Fruit fly (Drosophila melanogaster) whole organism, pupa: ENCODE results near the gene Idh.

Source experiments
- CG10348 ChIP-seq: fragments of 200-800 bp; sonication (Bioruptor generic); IDR thresholded peaks from 2 replicates; pipeline ENCODE4 v1.3.6; 2022; ENCODE audit warnings: missing biosample characterization, missing genetic modification characterization
- CG12605 ChIP-seq: fragments of 200-800 bp; sonication (Bioruptor generic); IDR thresholded peaks from 2 replicates; pipeline ENCODE4 v1.3.6; 2022; ENCODE audit warnings: missing biosample characterization, missing genetic modification characterization
- CG13204 ChIP-seq: fragments of 200-800 bp; sonication (Bioruptor generic); optimal IDR thresholded peaks from 2 replicates; lab custom pipeline; 2018; ENCODE audit warnings: missing biosample characterization, mild to moderate bottlenecking, missing genetic modification characterization, moderate library complexity
- CG14655 ChIP-seq: fragments of 200-800 bp; sonication (Bioruptor generic); optimal IDR thresholded peaks from 3 replicates; lab custom pipeline; 2017; ENCODE audit warnings: mild to moderate bottlenecking, missing biosample characterization, missing genetic modification reagents, missing genetic modification characterization
- CG15710 ChIP-seq: fragments of 200-800 bp; sonication (Bioruptor generic); optimal IDR thresholded peaks from 2 replicates; lab custom pipeline; 2018; ENCODE audit warnings: missing biosample characterization, mild to moderate bottlenecking, missing genetic modification characterization, moderate library complexity
- CG17806 ChIP-seq: fragments of 200-800 bp; sonication (Bioruptor generic); optimal IDR thresholded peaks from 2 replicates; lab custom pipeline; 2018; ENCODE audit warnings: missing biosample characterization, mild to moderate bottlenecking, missing genetic modification characterization, moderate library complexity
- CG32121 ChIP-seq: fragments of 200-800 bp; sonication (Bioruptor generic); IDR thresholded peaks from 2 replicates; pipeline ENCODE4 v1.3.6; 2022; ENCODE audit warnings: missing biosample characterization, missing genetic modification characterization
- CG34367 ChIP-seq: fragments of 200-800 bp; sonication (Bioruptor generic); optimal IDR thresholded peaks from 2 replicates; lab custom pipeline; 2018; ENCODE audit warnings: missing biosample characterization, mild to moderate bottlenecking, missing genetic modification characterization
- CG4496 ChIP-seq: fragments of 200-800 bp; sonication (Bioruptor generic); IDR thresholded peaks from 3 replicates; pipeline ENCODE4 v1.3.6; 2022; ENCODE audit warnings: missing biosample characterization, missing genetic modification characterization
- CG8159 ChIP-seq: fragments of 200-800 bp; sonication (Bioruptor generic); optimal IDR thresholded peaks from 3 replicates; lab custom pipeline; 2018; ENCODE audit warnings: missing biosample characterization, mild to moderate bottlenecking, missing genetic modification characterization, moderate library complexity
- CG8301 ChIP-seq: fragments of 200-800 bp; sonication (Bioruptor generic); optimal IDR thresholded peaks from 2 replicates; lab custom pipeline; 2018; ENCODE audit warnings: missing biosample characterization, mild to moderate bottlenecking, missing genetic modification characterization
- CG9948 ChIP-seq: fragments of 200-800 bp; sonication (Bioruptor generic); optimal IDR thresholded peaks from 2 replicates; lab custom pipeline; 2018; ENCODE audit warnings: missing biosample characterization, mild to moderate bottlenecking, missing genetic modification characterization, moderate library complexity
- D1 ChIP-seq: fragments of 200-800 bp; sonication (Bioruptor generic); optimal IDR thresholded peaks from 2 replicates; lab custom pipeline; 2018; ENCODE audit warnings: missing biosample characterization, mild to moderate bottlenecking, missing genetic modification characterization, moderate library complexity
- EcR ChIP-seq: fragments of 200-800 bp; sonication (Bioruptor generic); optimal IDR thresholded peaks from 3 replicates; lab custom pipeline; 2019; ENCODE audit warnings: missing biosample characterization, missing genetic modification characterization, mild to moderate bottlenecking, moderate library complexity, missing genetic modification reagents
- Ets98B ChIP-seq: fragments of 200-800 bp; sonication (Bioruptor generic); IDR thresholded peaks from 2 replicates; pipeline ENCODE4 v1.3.6; 2022; ENCODE audit warnings: missing biosample characterization, missing genetic modification characterization
- Pif1A ChIP-seq: fragments of 200-800 bp; sonication (Bioruptor generic); optimal IDR thresholded peaks from 3 replicates; lab custom pipeline; 2016; ENCODE audit warnings: missing biosample characterization, missing genetic modification characterization
- Pif1B ChIP-seq: fragments of 200-800 bp; sonication (Bioruptor generic); optimal IDR thresholded peaks from 3 replicates; lab custom pipeline; 2016; ENCODE audit warnings: missing biosample characterization, missing genetic modification characterization
- Snoo ChIP-seq: fragments of 200-800 bp; sonication (Bioruptor generic); optimal IDR thresholded peaks from 3 replicates; lab custom pipeline; 2017; ENCODE audit warnings: missing biosample characterization, mild to moderate bottlenecking, missing genetic modification characterization, inconsistent platforms
- fd96Ca ChIP-seq: fragments of 200-800 bp; sonication (Bioruptor generic); IDR thresholded peaks from 3 replicates; pipeline ENCODE4 v1.3.6; 2022; ENCODE audit warnings: missing biosample characterization, missing genetic modification characterization
- gl ChIP-seq: fragments of 200-800 bp; sonication (Bioruptor generic); optimal IDR thresholded peaks from 2 replicates; lab custom pipeline; 2018; ENCODE audit warnings: missing biosample characterization, mild to moderate bottlenecking, missing genetic modification characterization
- rn ChIP-seq: fragments of 200-800 bp; sonication (Bioruptor generic); IDR thresholded peaks from 2 replicates; pipeline ENCODE4 v1.3.6; 2022; ENCODE audit warnings: missing biosample characterization, missing genetic modification characterization

Gene Idh

DNA sequence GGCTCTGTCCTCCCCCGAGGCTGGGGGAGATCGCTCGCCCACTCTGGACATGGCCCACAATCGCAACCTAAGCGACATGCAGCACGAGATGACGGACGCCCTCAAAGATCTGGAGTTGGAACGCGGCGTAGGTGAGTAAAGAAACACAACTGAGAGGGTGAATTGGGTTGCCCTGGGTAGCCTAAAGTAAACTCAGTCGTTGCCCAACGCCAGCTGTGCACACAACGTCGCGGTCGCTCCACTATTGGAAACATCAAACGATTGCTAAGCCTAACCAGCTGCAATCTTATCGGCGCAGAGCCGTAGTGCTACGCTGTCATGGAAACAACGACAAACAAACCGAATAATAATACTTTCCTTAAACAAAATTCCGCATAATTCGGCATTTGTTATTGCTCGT, 13.4 kb downstream of the Idh start:
- TF ChIP-seq EcR: no peak
- TF ChIP-seq CG13204 (GFP tag; lab: Kevin White, UChicago): no peak

DNA sequence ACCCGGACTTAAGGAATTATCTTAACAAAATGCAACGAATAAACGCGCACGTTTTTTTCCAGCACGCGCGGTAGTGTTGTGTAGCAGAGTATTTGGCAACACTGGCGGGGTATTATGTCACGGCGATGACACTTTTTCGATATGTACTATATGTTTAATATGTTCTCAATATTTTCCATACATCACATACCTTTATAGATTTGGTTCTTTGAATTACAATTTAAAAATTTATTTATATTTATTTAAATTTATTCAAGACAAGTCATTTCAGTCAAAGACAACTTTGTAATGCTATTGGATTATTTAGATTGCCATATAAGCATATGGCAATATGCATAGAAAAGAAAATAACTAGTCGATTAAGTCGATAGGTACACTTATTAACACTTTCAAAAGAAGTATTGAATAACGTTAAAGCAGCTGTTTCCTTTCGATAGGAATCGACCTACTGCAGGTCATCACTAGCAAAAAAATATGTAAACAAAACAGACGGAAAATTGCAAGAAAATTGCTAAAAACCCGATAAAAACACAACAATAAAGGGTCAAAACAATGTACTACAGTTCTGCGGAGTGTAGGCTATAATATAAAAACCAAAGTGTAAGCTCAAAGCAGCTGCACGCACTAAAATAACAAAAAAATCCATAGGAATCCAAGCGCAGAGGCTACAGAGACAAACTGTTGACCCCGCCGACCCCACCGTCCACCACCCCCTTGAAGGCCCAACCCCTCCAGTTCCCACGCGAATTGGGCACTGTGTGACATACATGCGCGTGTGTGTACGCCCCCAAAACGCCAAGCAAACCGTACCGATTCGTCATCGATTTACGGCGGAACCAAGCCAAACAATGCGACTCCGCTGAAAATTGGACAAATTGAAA, 14.4 kb downstream of the Idh start, which contains the start of the genes CG7182 and GAPcenA:
TSS of gene CG7182 (minus strand) at position 283 of the 881 bp plus-strand sequence.
TSS of gene GAPcenA (plus strand) at position 462 of the 881 bp plus-strand sequence.
- TF ChIP-seq CG13204 (GFP tag; lab: Kevin White, UChicago) (no peak), CG17806 (peak; percentile 63), Ets98B (GFP tag; lab: Robert Waterston, UW) (peak; percentile 49), CG15710 (peak; percentile 80), rn (GFP tag; lab: Robert Waterston, UW) (0 out of 2 replicates have a peak, but pooled peaks have one; percentile 11), CG12605 (GFP tag; lab: Robert Waterston, UW) (no peak), CG4496 (GFP tag; lab: Robert Waterston, UW) (peak; percentile 52; the same call in 1 of the 3 replicates), fd96Ca (GFP tag; lab: Robert Waterston, UW) (no peak; the same call in 1 of the 3 replicates), CG14655 (GFP tag; lab: Kevin White, UChicago) (no peak), Snoo (tag; lab: Kevin White, UChicago) (peak; percentile 76), EcR (peak; percentile 85), CG8301 (tag; lab: Kevin White, UChicago) (no peak), CG9948 (peak; percentile 64), CG10348 (GFP tag; lab: Robert Waterston, UW) (no peak), Pif1A (no peak), Pif1B (GFP tag; lab: Kevin White, UChicago) (no peak), CG34367 (tag; lab: Kevin White, UChicago) (peak; percentile 56), CG32121 (no peak), D1 (tag; lab: Kevin White, UChicago) (no peak), gl (no peak), CG8159 (tag; lab: Kevin White, UChicago) (peak; percentile 80)

DNA sequence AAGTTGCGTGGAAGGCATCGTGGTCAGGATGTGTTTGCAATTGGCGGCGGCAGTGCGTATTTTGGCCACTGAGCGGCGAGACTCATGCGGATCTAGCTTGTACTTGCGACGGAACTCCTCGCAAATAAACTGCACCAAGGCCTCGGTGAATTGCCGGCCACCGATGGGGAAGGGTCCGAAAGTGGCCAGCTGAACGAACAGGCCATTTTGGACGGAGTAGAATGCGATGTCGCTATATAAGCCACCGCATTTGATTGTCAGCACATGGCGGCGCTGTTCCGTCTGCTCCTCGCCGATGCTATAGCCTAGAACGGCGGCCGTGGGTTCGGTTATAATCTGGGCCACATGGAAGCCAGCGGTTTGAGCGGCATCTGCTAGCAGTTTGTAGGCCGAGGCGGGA, 15.5 kb downstream of the Idh start:
- TF ChIP-seq CG15710 (no peak), CG4496 (GFP tag; lab: Robert Waterston, UW) (no peak), fd96Ca (GFP tag; lab: Robert Waterston, UW) (no peak), rn (GFP tag; lab: Robert Waterston, UW) (no peak), CG8301 (tag; lab: Kevin White, UChicago) (no peak), Ets98B (GFP tag; lab: Robert Waterston, UW) (no peak), Pif1A (no peak), D1 (tag; lab: Kevin White, UChicago) (no peak), CG13204 (GFP tag; lab: Kevin White, UChicago) (no peak), CG8159 (tag; lab: Kevin White, UChicago) (no peak), CG34367 (tag; lab: Kevin White, UChicago) (no peak), Snoo (tag; lab: Kevin White, UChicago) (no peak), Pif1B (GFP tag; lab: Kevin White, UChicago) (no peak), EcR (no peak), CG14655 (GFP tag; lab: Kevin White, UChicago) (no peak), CG17806 (no peak), CG32121 (no peak)

DNA sequence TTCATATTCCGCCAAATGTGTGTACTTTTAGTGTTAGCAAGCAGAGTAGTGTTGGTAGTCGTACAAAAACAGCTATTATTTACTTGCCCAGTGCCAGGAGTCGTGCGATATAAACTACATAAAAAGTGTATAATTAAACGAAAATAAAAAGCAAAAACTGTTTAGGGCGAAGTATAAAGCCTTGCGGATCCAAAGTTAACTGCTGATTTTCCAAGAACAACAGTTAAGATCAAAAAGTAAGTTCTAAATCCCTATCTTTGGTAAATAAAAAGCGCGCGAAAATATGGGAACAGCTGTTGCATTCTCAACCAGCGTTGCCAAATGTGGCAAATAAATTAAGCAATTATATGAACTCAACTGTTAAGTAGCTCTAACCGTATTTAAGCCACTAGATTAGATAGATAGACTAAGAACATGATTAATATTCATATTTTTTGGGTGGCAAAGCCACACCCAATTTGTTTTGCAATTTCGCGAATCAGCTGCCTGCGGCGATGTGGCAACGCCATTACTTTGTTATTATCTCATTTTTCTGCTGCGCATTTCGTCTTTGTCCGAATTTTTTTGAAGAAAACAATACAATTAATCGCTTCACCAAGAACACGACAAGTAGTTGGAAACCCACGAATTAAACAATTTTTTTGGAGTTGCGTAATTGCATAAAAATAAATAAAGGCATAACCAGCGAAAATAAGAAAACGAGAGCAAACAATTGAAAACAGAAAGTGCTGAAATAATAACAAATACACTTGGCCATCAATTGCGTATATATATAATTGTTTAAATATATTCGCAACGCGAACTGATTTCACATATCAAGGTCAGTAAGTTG, 20.2 kb downstream of the Idh start, which contains the start of the genes Prim1 and CG7083:
TSS of gene Prim1 (plus strand) at position 51 of the 832 bp plus-strand sequence.
TSS of gene CG7083 (plus strand) at position 522 of the 832 bp plus-strand sequence.
- no peak for TF ChIP-seq fd96Ca (GFP tag; lab: Robert Waterston, UW)
- no peak for TF ChIP-seq CG10348 (GFP tag; lab: Robert Waterston, UW)
- TF ChIP-seq CG8159 (tag; lab: Kevin White, UChicago): peak; percentile 57
- no peak for TF ChIP-seq CG13204 (GFP tag; lab: Kevin White, UChicago)
- peak; percentile 38 for TF ChIP-seq CG17806
- TF ChIP-seq CG15710: peak; percentile 44
- TF ChIP-seq Snoo (tag; lab: Kevin White, UChicago): peak; percentile 26
- TF ChIP-seq Pif1A: peak; percentile 68
- no peak for TF ChIP-seq CG14655 (GFP tag; lab: Kevin White, UChicago)
- TF ChIP-seq rn (GFP tag; lab: Robert Waterston, UW): no peak
- peak; percentile 28 for TF ChIP-seq CG8301 (tag; lab: Kevin White, UChicago)
- TF ChIP-seq CG4496 (GFP tag; lab: Robert Waterston, UW): peak; percentile 44; the same call in 2 of the 3 replicates
- TF ChIP-seq CG34367 (tag; lab: Kevin White, UChicago): peak; percentile 49
- TF ChIP-seq gl: no peak

DNA sequence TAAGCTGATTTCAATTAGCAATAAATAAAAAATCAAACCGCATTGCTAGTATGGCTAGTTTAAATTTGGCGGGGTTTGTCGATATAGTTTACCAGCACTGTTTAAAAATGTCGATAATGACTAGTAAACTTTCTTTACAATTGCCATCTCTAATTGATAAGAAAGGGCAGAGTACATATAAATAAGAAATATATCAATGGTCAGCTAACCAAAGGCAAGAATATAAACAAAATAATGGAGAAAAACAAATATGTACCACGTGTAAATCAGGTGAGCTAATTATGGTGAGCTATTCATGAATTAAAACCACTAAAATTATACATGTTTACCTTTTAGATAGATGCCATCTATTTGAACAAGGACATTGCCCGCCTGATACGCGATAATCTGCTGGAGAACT, 21.8 kb downstream of the Idh start, which contains the start of gene Pex2:
TSS of gene Pex2 (plus strand) at position 131 of the 400 bp plus-strand sequence.
- TF ChIP-seq fd96Ca (GFP tag; lab: Robert Waterston, UW) (no peak), CG8301 (tag; lab: Kevin White, UChicago) (peak; percentile 6), CG13204 (GFP tag; lab: Kevin White, UChicago) (no peak), Ets98B (GFP tag; lab: Robert Waterston, UW) (no peak), Snoo (tag; lab: Kevin White, UChicago) (no peak), CG4496 (GFP tag; lab: Robert Waterston, UW) (0 out of 3 replicates have a peak, but pooled peaks have one; percentile 13), CG34367 (tag; lab: Kevin White, UChicago) (no peak), gl (no peak), Pif1A (peak; percentile 10), CG9948 (no peak), CG32121 (peak; percentile 18; the same call in 1 of the 2 replicates), CG14655 (GFP tag; lab: Kevin White, UChicago) (no peak), CG15710 (no peak), CG12605 (GFP tag; lab: Robert Waterston, UW) (no peak), Pif1B (GFP tag; lab: Kevin White, UChicago) (no peak), CG17806 (no peak), CG8159 (tag; lab: Kevin White, UChicago) (peak; percentile 16), CG10348 (GFP tag; lab: Robert Waterston, UW) (no peak), D1 (tag; lab: Kevin White, UChicago) (no peak), rn (GFP tag; lab: Robert Waterston, UW) (no peak), EcR (no peak)
